Fruit fly (Drosophila melanogaster): ENCODE results near the gene Dph3.

Gene Dph3

dm6 chr3R:11221437-11222230 is 10.1 kb upstream of the Dph3 start, which contains the start of the genes CG6693 and RpL3:
Gene CG6693, minus strand, starts transcription at chr3R:11221639.
Gene RpL3, plus strand, starts transcription at chr3R:11221894.
- TF ChIP-seq sv (GFP tag; optimal IDR thresholded peaks at IDR 0.05) (peak; percentile 63), dl (GFP tag; optimal IDR thresholded peaks at IDR 0.05; ENCODE audit: insufficient read depth in 1 of 2, partially characterized antibody in 2 of 2) (no peak), brk (GFP tag; optimal IDR thresholded peaks at IDR 0.05) (no peak), HLH106 (tag; optimal IDR thresholded peaks at IDR 0.05) (peak; percentile 67), foxo (GFP tag; optimal IDR thresholded peaks at IDR 0.05) (peak in 1 of 2 experiments; percentile 61), Abd-B (GFP tag; optimal IDR thresholded peaks at IDR 0.05) (no peak), rgr (GFP tag; optimal IDR thresholded peaks at IDR 0.05) (peak; percentile 87), h (GFP tag; optimal IDR thresholded peaks at IDR 0.05) (peak; percentile 84), Rel (GFP tag; optimal IDR thresholded peaks at IDR 0.05) (no peak), Rel (tag; optimal IDR thresholded peaks at IDR 0.05) (peak; percentile 74), OdsH (GFP tag; optimal IDR thresholded peaks at IDR 0.05) (peak; percentile 69), Sp1 (GFP tag; optimal IDR thresholded peaks at IDR 0.05) (peak; percentile 88), fru (GFP tag; optimal IDR thresholded peaks at IDR 0.05) (peak; percentile 75), Jra (GFP tag; optimal IDR thresholded peaks at IDR 0.05) (peak; percentile 71), psq (GFP tag; optimal IDR thresholded peaks at IDR 0.05) (peak; percentile 46), sage (GFP tag; optimal IDR thresholded peaks at IDR 0.05) (no peak), br (GFP tag; optimal IDR thresholded peaks at IDR 0.05) (peak; percentile 66), Mio (GFP tag; optimal IDR thresholded peaks at IDR 0.05) (no peak), jim (GFP tag; optimal IDR thresholded peaks at IDR 0.05) (no peak), dmrt93B (GFP tag; optimal IDR thresholded peaks at IDR 0.05) (peak; percentile 35), ey (GFP tag; optimal IDR thresholded peaks at IDR 0.05) (peak; percentile 12), dsf (GFP tag; optimal IDR thresholded peaks at IDR 0.05; ENCODE audit: borderline replicate concordance) (peak; percentile 45), Hnf4 (GFP tag; optimal IDR thresholded peaks at IDR 0.05) (peak; percentile 87), Hr83 (GFP tag; optimal IDR thresholded peaks at IDR 0.05; ENCODE audit: poor library complexity, severe bottlenecking) (peak; percentile 90), lola (GFP tag; optimal IDR thresholded peaks at IDR 0.05) (no peak), tai (GFP tag; optimal IDR thresholded peaks at IDR 0.05) (no peak), Myc (optimal IDR thresholded peaks at IDR 0.05) (peak; percentile 43), N (GFP tag; optimal IDR thresholded peaks at IDR 0.05) (no peak), GATAd (GFP tag; optimal IDR thresholded peaks at IDR 0.05) (no peak), woc (GFP tag; optimal IDR thresholded peaks at IDR 0.05) (peak; percentile 37), Vsx2 (GFP tag; optimal IDR thresholded peaks at IDR 0.05; ENCODE audit: partially characterized antibody) (no peak), Hr78 (GFP tag; optimal IDR thresholded peaks at IDR 0.05) (no peak), Dif (GFP tag; optimal IDR thresholded peaks at IDR 0.05; ENCODE audit: partially characterized antibody) (peak; percentile 60), CrebA (GFP tag; optimal IDR thresholded peaks at IDR 0.05; ENCODE audit: borderline replicate concordance) (no peak), Dfd (GFP tag; optimal IDR thresholded peaks at IDR 0.05) (no peak), CG32264 (GFP tag; optimal IDR thresholded peaks at IDR 0.05) (peak; percentile 16), CG9705 (GFP tag; optimal IDR thresholded peaks at IDR 0.05) (peak; percentile 54)

DNA sequence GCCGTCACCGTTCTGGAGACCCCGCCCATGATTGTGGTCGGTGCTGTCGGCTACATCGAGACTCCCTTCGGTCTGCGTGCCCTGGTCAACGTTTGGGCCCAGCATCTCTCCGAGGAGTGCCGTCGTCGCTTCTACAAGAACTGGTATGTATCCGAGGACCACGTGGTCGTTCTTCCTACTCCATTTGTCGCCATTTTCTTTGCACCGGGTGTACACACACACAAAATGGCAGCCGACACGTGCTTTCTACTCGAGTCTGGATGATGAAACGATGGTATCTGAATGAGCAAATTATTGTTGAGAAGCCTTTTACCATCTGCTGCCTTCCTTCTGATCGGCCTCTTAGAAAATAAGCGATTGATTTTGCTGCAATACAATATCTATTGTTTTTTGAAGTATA is 9.1 kb upstream of the Dph3 start:
- TF ChIP-seq Rel (GFP tag; optimal IDR thresholded peaks at IDR 0.05), result no peak
- TF ChIP-seq Rel (tag; optimal IDR thresholded peaks at IDR 0.05), result no peak
- no peak for TF ChIP-seq Abd-B (GFP tag; optimal IDR thresholded peaks at IDR 0.05)
- TF ChIP-seq lola (GFP tag; optimal IDR thresholded peaks at IDR 0.05), result no peak
- no peak for TF ChIP-seq Sp1 (GFP tag; optimal IDR thresholded peaks at IDR 0.05)
- TF ChIP-seq CG32264 (GFP tag; optimal IDR thresholded peaks at IDR 0.05), result no peak

- TF ChIP-seq Jra (GFP tag; optimal IDR thresholded peaks at IDR 0.05), result no peak
- TF ChIP-seq Myc (optimal IDR thresholded peaks at IDR 0.05), result no peak
- TF ChIP-seq Hr83 (GFP tag; optimal IDR thresholded peaks at IDR 0.05; ENCODE audit: poor library complexity, severe bottlenecking), result no peak
- TF ChIP-seq pan (optimal IDR thresholded peaks at IDR 0.05), result no peak
- no peak for TF ChIP-seq brk (GFP tag; optimal IDR thresholded peaks at IDR 0.05)
- TF ChIP-seq dmrt93B (GFP tag; optimal IDR thresholded peaks at IDR 0.05), result no peak
- no peak for TF ChIP-seq Abd-B (GFP tag; optimal IDR thresholded peaks at IDR 0.05)
- TF ChIP-seq foxo (GFP tag; optimal IDR thresholded peaks at IDR 0.05), result no peak
- TF ChIP-seq N (GFP tag; optimal IDR thresholded peaks at IDR 0.05), result no peak
- TF ChIP-seq psq (GFP tag; optimal IDR thresholded peaks at IDR 0.05), result no peak
- no peak for TF ChIP-seq Hnf4 (GFP tag; optimal IDR thresholded peaks at IDR 0.05)
- no peak for TF ChIP-seq h (GFP tag; optimal IDR thresholded peaks at IDR 0.05)
- no peak for TF ChIP-seq ey (GFP tag; optimal IDR thresholded peaks at IDR 0.05)
- no peak for TF ChIP-seq CG32264 (GFP tag; optimal IDR thresholded peaks at IDR 0.05)
- no peak for TF ChIP-seq Mio (GFP tag; optimal IDR thresholded peaks at IDR 0.05)
- TF ChIP-seq fru (GFP tag; optimal IDR thresholded peaks at IDR 0.05), result no peak
- no peak for TF ChIP-seq Vsx2 (GFP tag; optimal IDR thresholded peaks at IDR 0.05; ENCODE audit: partially characterized antibody)
- no peak for TF ChIP-seq Dfd (GFP tag; optimal IDR thresholded peaks at IDR 0.05)
- no peak for TF ChIP-seq Dif (GFP tag; optimal IDR thresholded peaks at IDR 0.05; ENCODE audit: partially characterized antibody)
These were observed 7.2 kb upstream of the Dph3 start for dm6 chr3R:11224478-11224877.

Data from whole organism, wandering third instar larva.